Fruit fly (Drosophila melanogaster) whole organism, pupa: ENCODE data around the gene SecCl.

Experiments
- CG13204 ChIP-seq: fragments of 200-800 bp; sonication (Bioruptor generic); optimal IDR thresholded peaks from 2 replicates; lab custom pipeline; 2018; ENCODE audit warnings: missing biosample characterization, mild to moderate bottlenecking, missing genetic modification characterization, moderate library complexity
- CG17806 ChIP-seq: fragments of 200-800 bp; sonication (Bioruptor generic); optimal IDR thresholded peaks from 2 replicates; lab custom pipeline; 2018; ENCODE audit warnings: missing biosample characterization, mild to moderate bottlenecking, missing genetic modification characterization, moderate library complexity
- CG32121 ChIP-seq: fragments of 200-800 bp; sonication (Bioruptor generic); IDR thresholded peaks from 2 replicates; pipeline ENCODE4 v1.3.6; 2022; ENCODE audit warnings: missing biosample characterization, missing genetic modification characterization
- CG34367 ChIP-seq: fragments of 200-800 bp; sonication (Bioruptor generic); optimal IDR thresholded peaks from 2 replicates; lab custom pipeline; 2018; ENCODE audit warnings: missing biosample characterization, mild to moderate bottlenecking, missing genetic modification characterization
- CG8301 ChIP-seq: fragments of 200-800 bp; sonication (Bioruptor generic); optimal IDR thresholded peaks from 2 replicates; lab custom pipeline; 2018; ENCODE audit warnings: missing biosample characterization, mild to moderate bottlenecking, missing genetic modification characterization
- CG9948 ChIP-seq: fragments of 200-800 bp; sonication (Bioruptor generic); optimal IDR thresholded peaks from 2 replicates; lab custom pipeline; 2018; ENCODE audit warnings: missing biosample characterization, mild to moderate bottlenecking, missing genetic modification characterization, moderate library complexity
- D1 ChIP-seq: fragments of 200-800 bp; sonication (Bioruptor generic); optimal IDR thresholded peaks from 2 replicates; lab custom pipeline; 2018; ENCODE audit warnings: missing biosample characterization, mild to moderate bottlenecking, missing genetic modification characterization, moderate library complexity
- EcR ChIP-seq: fragments of 200-800 bp; sonication (Bioruptor generic); optimal IDR thresholded peaks from 3 replicates; lab custom pipeline; 2019; ENCODE audit warnings: missing biosample characterization, missing genetic modification characterization, mild to moderate bottlenecking, moderate library complexity, missing genetic modification reagents
- Pif1A ChIP-seq: fragments of 200-800 bp; sonication (Bioruptor generic); optimal IDR thresholded peaks from 3 replicates; lab custom pipeline; 2016; ENCODE audit warnings: missing biosample characterization, missing genetic modification characterization
- Pif1B ChIP-seq: fragments of 200-800 bp; sonication (Bioruptor generic); optimal IDR thresholded peaks from 3 replicates; lab custom pipeline; 2016; ENCODE audit warnings: missing biosample characterization, missing genetic modification characterization
- gl ChIP-seq: fragments of 200-800 bp; sonication (Bioruptor generic); optimal IDR thresholded peaks from 2 replicates; lab custom pipeline; 2018; ENCODE audit warnings: missing biosample characterization, mild to moderate bottlenecking, missing genetic modification characterization
- rn ChIP-seq: fragments of 200-800 bp; sonication (Bioruptor generic); IDR thresholded peaks from 2 replicates; pipeline ENCODE4 v1.3.6; 2022; ENCODE audit warnings: missing biosample characterization, missing genetic modification characterization

dm6 chr3L:17458856-17459518 is 10.9 kb upstream of the SecCl start:
- TF ChIP-seq CG8301 (tag; lab: Kevin White, UChicago) (no peak), CG9948 (tag; lab: Kevin White, UChicago) (no peak), Pif1A (GFP tag; lab: Kevin White, UChicago) (no peak), CG32121 (GFP tag; lab: Robert Waterston, UW) (no peak), Pif1B (GFP tag; lab: Kevin White, UChicago) (no peak), rn (no peak), CG13204 (GFP tag; lab: Kevin White, UChicago) (no peak), CG17806 (tag; lab: Kevin White, UChicago) (no peak), gl (tag; lab: Kevin White, UChicago) (no peak), D1 (tag; lab: Kevin White, UChicago) (no peak), CG34367 (tag; lab: Kevin White, UChicago) (no peak), EcR (GFP tag; lab: Kevin White, UChicago) (no peak)
